Worm (Caenorhabditis elegans) whole organism, L1 larva: ENCODE data around the gene mfn-1.
"Not testable (repeated sequence)": the region's sequence is repeated elsewhere in the genome, so short reads cannot be mapped to it uniquely, and the experiment has no call there.

ENCODE experiments used
- C04F5.9 ChIP-seq: sonication (generic microtip); optimal IDR thresholded peaks from 2 replicates; lab custom pipeline; 2016; ENCODE audit warnings: missing genetic modification characterization, missing compliant biosample characterization
- C16A3.4 ChIP-seq: fragments of 150-350 bp; optimal IDR thresholded peaks from 2 replicates; lab custom pipeline; 2014; ENCODE audit warnings: missing biosample characterization, missing genetic modification characterization
- C34B4.2 ChIP-seq: sonication (generic microtip); optimal IDR thresholded peaks from 2 replicates; lab custom pipeline; 2017; ENCODE audit warnings: mild to moderate bottlenecking, missing genetic modification characterization, missing compliant biosample characterization
- Y116A8C.19 ChIP-seq: sonication (generic microtip); optimal IDR thresholded peaks from 2 replicates; lab custom pipeline; 2016; ENCODE audit warnings: missing compliant biosample characterization, missing genetic modification characterization, borderline replicate concordance
- alr-1 ChIP-seq: fragments of 200-800 bp; sonication (Bioruptor generic); optimal IDR thresholded peaks from 2 replicates; lab custom pipeline; 2018; ENCODE audit warnings: borderline replicate concordance, mild to moderate bottlenecking, missing genetic modification characterization, missing compliant biosample characterization
- ceh-63 ChIP-seq: fragments of 200-800 bp; sonication (Bioruptor generic); optimal IDR thresholded peaks from 2 replicates; lab custom pipeline; 2018; ENCODE audit warnings: mild to moderate bottlenecking, missing genetic modification characterization, missing compliant biosample characterization
- ceh-8 ChIP-seq: fragments of 200-800 bp; sonication (Bioruptor generic); optimal IDR thresholded peaks from 2 replicates; lab custom pipeline; 2018; ENCODE audit warnings: mild to moderate bottlenecking, missing genetic modification characterization, moderate library complexity, missing compliant biosample characterization
- ceh-82 ChIP-seq, 3 experiments: fragments of 150-350 bp in 1 of 3; sonication (generic microtip) in 2 of 3; optimal IDR thresholded peaks; 2 replicates each; lab custom pipeline; 2014 to 2017; ENCODE audit warnings: missing biosample characterization in 3 of 3, missing genetic modification characterization in 3 of 3
- ces-1 ChIP-seq: fragments of 150-350 bp; optimal IDR thresholded peaks from 2 replicates; lab custom pipeline; 2014; ENCODE audit warnings: missing biosample characterization, missing genetic modification reagents, missing genetic modification characterization
- dpl-1 ChIP-seq, 3 experiments: fragments of 150-350 bp in 2 of 3; sonication (generic microtip) in 1 of 3; optimal IDR thresholded peaks; 2 replicates each; lab custom pipeline; 2014 to 2017; ENCODE audit warnings: missing biosample characterization in 3 of 3, missing genetic modification characterization in 3 of 3, missing genetic modification reagents in 3 of 3
- efl-1 ChIP-seq, 4 experiments: fragments of 150-350 bp; optimal IDR thresholded peaks in 3 of 4; peaks in 1 of 4; 1 replicate in 1 of 4; 2 replicates in 3 of 4; lab custom pipeline; 2014; ENCODE audit warnings: missing biosample characterization in 2 of 4, missing genetic modification characterization in 2 of 4, missing genetic modification reagents in 2 of 4
- egl-27 ChIP-seq, 2 experiments: fragments of 150-350 bp in 1 of 2; sonication (generic microtip); optimal IDR thresholded peaks; 3 replicates each; lab custom pipeline; 2017 to 2018; ENCODE audit warnings: missing biosample characterization in 2 of 2, missing genetic modification characterization in 2 of 2, missing genetic modification reagents in 2 of 2
- elt-2 ChIP-seq: sonication (generic microtip); optimal IDR thresholded peaks from 2 replicates; lab custom pipeline; 2016; ENCODE audit warnings: missing genetic modification characterization, mild to moderate bottlenecking, inconsistent platforms, missing compliant biosample characterization, missing genetic modification reagents
- ets-5 ChIP-seq: fragments of 200-800 bp; sonication (Bioruptor generic); IDR thresholded peaks from 2 replicates; pipeline ENCODE4 v1.3.6; 2022; ENCODE audit warnings: missing genetic modification characterization, missing compliant biosample characterization
- fkh-8 ChIP-seq: sonication (generic microtip); optimal IDR thresholded peaks from 2 replicates; lab custom pipeline; 2016; ENCODE audit warnings: mild to moderate bottlenecking, missing genetic modification characterization, missing compliant biosample characterization
- grh-1 ChIP-seq: fragments of 200-800 bp; sonication (Bioruptor generic); IDR thresholded peaks from 2 replicates; pipeline ENCODE4 v1.3.6; 2022; ENCODE audit warnings: missing genetic modification reagents, missing genetic modification characterization, missing compliant biosample characterization
- hlh-17 ChIP-seq: fragments of 200-800 bp; sonication (Bioruptor generic); optimal IDR thresholded peaks from 2 replicates; lab custom pipeline; 2018; ENCODE audit warnings: missing genetic modification characterization, mild to moderate bottlenecking, missing compliant biosample characterization, moderate library complexity, borderline replicate concordance
- isw-1 ChIP-seq: fragments of 200-800 bp; sonication (Bioruptor generic); IDR thresholded peaks from 2 replicates; pipeline ENCODE4 v1.3.6; 2022; ENCODE audit warnings: missing genetic modification characterization, missing compliant biosample characterization
- jun-1 ChIP-seq: fragments of 150-350 bp; optimal IDR thresholded peaks from 2 replicates; lab custom pipeline; 2014; ENCODE audit warnings: missing biosample characterization, missing genetic modification reagents, missing genetic modification characterization
- lin-13 ChIP-seq: fragments of 150-350 bp; optimal IDR thresholded peaks from 2 replicates; lab custom pipeline; 2014; ENCODE audit warnings: missing biosample characterization, missing genetic modification reagents, missing genetic modification characterization
- lin-14 ChIP-seq: fragments of 200-800 bp; sonication (Bioruptor generic); optimal IDR thresholded peaks from 2 replicates; lab custom pipeline; 2018; ENCODE audit warnings: mild to moderate bottlenecking, missing genetic modification characterization, moderate library complexity, missing compliant biosample characterization
- lin-35 ChIP-seq, 2 experiments: fragments of 150-350 bp; optimal IDR thresholded peaks; 2 replicates each; lab custom pipeline; 2014; ENCODE audit warnings: missing biosample characterization in 2 of 2, missing genetic modification characterization in 2 of 2, missing genetic modification reagents in 2 of 2
- lsy-2 ChIP-seq, 2 experiments: fragments of 150-350 bp; optimal IDR thresholded peaks; 2 replicates each; lab custom pipeline; 2014; ENCODE audit warnings: missing biosample characterization in 2 of 2, missing genetic modification characterization in 2 of 2
- mep-1 ChIP-seq: fragments of 150-350 bp; optimal IDR thresholded peaks from 2 replicates; lab custom pipeline; 2014; ENCODE audit warnings: missing biosample characterization, missing genetic modification characterization
- nhr-11 ChIP-seq: fragments of 150-350 bp; optimal IDR thresholded peaks from 2 replicates; lab custom pipeline; 2014; ENCODE audit warnings: missing biosample characterization, missing genetic modification characterization
- nhr-19 ChIP-seq: fragments of 200-800 bp; sonication (Bioruptor generic); conservative IDR thresholded peaks from 2 replicates; pipeline ENCODE4 v1.3.6; 2022; ENCODE audit warnings: missing genetic modification characterization, missing compliant biosample characterization
- nhr-20 ChIP-seq: sonication (generic microtip); optimal IDR thresholded peaks from 2 replicates; lab custom pipeline; 2016; ENCODE audit warnings: mild to moderate bottlenecking, missing genetic modification characterization, missing compliant biosample characterization
- nhr-71 ChIP-seq: sonication (generic microtip); optimal IDR thresholded peaks from 2 replicates; lab custom pipeline; 2016; ENCODE audit warnings: mild to moderate bottlenecking, missing genetic modification characterization, moderate library complexity, missing compliant biosample characterization
- nhr-76 ChIP-seq: sonication (generic microtip); optimal IDR thresholded peaks from 2 replicates; lab custom pipeline; 2017; ENCODE audit warnings: missing biosample characterization, missing genetic modification characterization
- nhr-85 ChIP-seq: sonication (generic microtip); peaks from one replicate; lab custom pipeline; 2016; ENCODE audit warnings: missing genetic modification characterization, inconsistent platforms, missing compliant biosample characterization
- nhr-90 ChIP-seq: sonication (generic microtip); optimal IDR thresholded peaks from 2 replicates; lab custom pipeline; 2016; ENCODE audit warnings: mild to moderate bottlenecking, missing genetic modification characterization, missing compliant biosample characterization; ENCODE audit not compliant: poor library complexity
- pag-3 ChIP-seq: sonication (generic microtip); optimal IDR thresholded peaks from 2 replicates; lab custom pipeline; 2017; ENCODE audit warnings: missing genetic modification characterization, mild to moderate bottlenecking, missing compliant biosample characterization, antibody characterized with exemption, borderline replicate concordance; ENCODE audit not compliant: insufficient read depth
- pax-3 ChIP-seq: fragments of 200-800 bp; sonication (Bioruptor generic); optimal IDR thresholded peaks from 2 replicates; lab custom pipeline; 2018; ENCODE audit warnings: mild to moderate bottlenecking, missing genetic modification characterization, moderate library complexity, missing compliant biosample characterization
- pqm-1 ChIP-seq: sonication (generic microtip); optimal IDR thresholded peaks from 3 replicates; lab custom pipeline; 2017; ENCODE audit warnings: missing biosample characterization, missing genetic modification characterization
- rnt-1 ChIP-seq: sonication (generic microtip); optimal IDR thresholded peaks from 2 replicates; lab custom pipeline; 2016; ENCODE audit warnings: mild to moderate bottlenecking, missing genetic modification characterization, moderate library complexity, missing compliant biosample characterization
- skn-1 ChIP-seq: fragments of 150-350 bp; optimal IDR thresholded peaks from 2 replicates; lab custom pipeline; 2014; ENCODE audit warnings: missing biosample characterization, missing genetic modification characterization
- snpc-4 ChIP-seq: fragments of 150-350 bp; optimal IDR thresholded peaks from 2 replicates; lab custom pipeline; 2014; ENCODE audit warnings: missing biosample characterization, missing genetic modification characterization
- sox-4 ChIP-seq: sonication (generic microtip); optimal IDR thresholded peaks from 2 replicates; lab custom pipeline; 2016; ENCODE audit warnings: missing genetic modification characterization, missing compliant biosample characterization
- sptf-1 ChIP-seq: fragments of 150-350 bp; optimal IDR thresholded peaks from 2 replicates; lab custom pipeline; 2014; ENCODE audit warnings: missing biosample characterization, missing genetic modification characterization
- sup-37 ChIP-seq: fragments of 200-800 bp; sonication (Bioruptor generic); optimal IDR thresholded peaks from 2 replicates; lab custom pipeline; 2018; ENCODE audit warnings: mild to moderate bottlenecking, missing genetic modification characterization, missing compliant biosample characterization
- tbx-2 ChIP-seq: sonication (generic microtip); optimal IDR thresholded peaks from 2 replicates; lab custom pipeline; 2016; ENCODE audit warnings: missing genetic modification characterization, missing compliant biosample characterization
- unc-30 ChIP-seq: sonication (generic microtip); optimal IDR thresholded peaks from 2 replicates; lab custom pipeline; 2017; ENCODE audit warnings: missing biosample characterization, missing genetic modification characterization
- unc-98 ChIP-seq: fragments of 200-800 bp; sonication (Bioruptor generic); IDR thresholded peaks from 2 replicates; pipeline ENCODE4 v1.3.6; 2022; ENCODE audit warnings: missing genetic modification characterization, missing compliant biosample characterization
- vab-15 ChIP-seq: sonication (generic microtip); optimal IDR thresholded peaks from 2 replicates; lab custom pipeline; 2017; ENCODE audit warnings: missing genotype, mild to moderate bottlenecking, missing genetic modification characterization, missing compliant biosample characterization
- xbp-1 ChIP-seq: sonication (generic microtip); optimal IDR thresholded peaks from 2 replicates; lab custom pipeline; 2016; ENCODE audit warnings: missing genetic modification characterization, missing compliant biosample characterization
- ztf-11 ChIP-seq, 2 experiments: sonication (generic microtip); optimal IDR thresholded peaks; 2 replicates each; lab custom pipeline; 2016 to 2017; ENCODE audit warnings: missing genetic modification characterization in 2 of 2, missing biosample characterization in 1 of 2, missing compliant biosample characterization in 1 of 2
- ztf-4 ChIP-seq: fragments of 150-350 bp; optimal IDR thresholded peaks from 2 replicates; lab custom pipeline; 2014; ENCODE audit warnings: missing biosample characterization, missing genetic modification characterization

Gene mfn-1

ce11 chrII:11443128-11443527 lies 28.7 kb downstream of the mfn-1 start:
- peak; percentile 28 for TF ChIP-seq ceh-8 (GFP tag; lab: Kevin White, UChicago)
- no peak for TF ChIP-seq mep-1 (tag; lab: Kevin White, UChicago)

ce11 chrII:11442425-11442824 lies 29.4 kb downstream of the mfn-1 start, which contains the start of gene ebp-2:
Gene ebp-2 (plus strand): TSS chrII:11442725.
- TF ChIP-seq nhr-76, C34B4.2, vab-15 (tag; lab: Kevin White, UChicago): not testable (repeated sequence)

- peak; percentile 34 for TF ChIP-seq nhr-90
- TF ChIP-seq unc-98: no peak
- peak; percentile 53 to 85 for TF ChIP-seq lsy-2 (tag; optimal IDR thresholded peaks at IDR 0.05; lab: Kevin White, UChicago)
- no peak for TF ChIP-seq lin-13 (GFP tag; lab: Kevin White, UChicago)
- peak; percentile 59 for TF ChIP-seq nhr-71 (tag; lab: Kevin White, UChicago)
- no peak for TF ChIP-seq unc-30 (tag; lab: Kevin White, UChicago)
- peak; percentile 52 for TF ChIP-seq nhr-20 (tag; lab: Kevin White, UChicago)
- TF ChIP-seq ztf-11 (tag; optimal IDR thresholded peaks at IDR 0.05; lab: Kevin White, UChicago): no peak
- TF ChIP-seq nhr-19 (GFP tag; lab: Robert Waterston, UW): no peak
- TF ChIP-seq isw-1 (GFP tag; lab: Robert Waterston, UW): no peak
- TF ChIP-seq nhr-11 (tag; lab: Kevin White, UChicago): no peak
- TF ChIP-seq ets-5 (GFP tag; lab: Robert Waterston, UW): no peak
- no peak for TF ChIP-seq sox-4 (tag; lab: Kevin White, UChicago)
- peak; percentile 61 for TF ChIP-seq lin-14 (GFP tag; lab: Kevin White, UChicago)
- TF ChIP-seq grh-1 (GFP tag; lab: Robert Waterston, UW): no peak
- TF ChIP-seq alr-1 (tag; lab: Kevin White, UChicago): no peak
- TF ChIP-seq egl-27 (tag; optimal IDR thresholded peaks at IDR 0.05; lab: Kevin White, UChicago): no peak
- no peak for TF ChIP-seq jun-1
- TF ChIP-seq dpl-1 (GFP tag; optimal IDR thresholded peaks at IDR 0.05; lab: Kevin White, UChicago): peak; percentile 80 to 90 (median 89)
- TF ChIP-seq nhr-85 (tag; lab: Kevin White, UChicago): no peak
- TF ChIP-seq sptf-1: no peak
- peak; percentile 25 for TF ChIP-seq xbp-1 (tag; lab: Kevin White, UChicago)
- TF ChIP-seq C04F5.9 (tag; lab: Kevin White, UChicago): no peak
- TF ChIP-seq pqm-1 (tag; lab: Kevin White, UChicago): no peak
- peak; percentile 54 for TF ChIP-seq C16A3.4
- no peak for TF ChIP-seq nhr-76 (tag; lab: Kevin White, UChicago)
- peak; percentile 7 for TF ChIP-seq snpc-4
- TF ChIP-seq pag-3: no peak
- TF ChIP-seq ces-1 (GFP tag; lab: Kevin White, UChicago): no peak
- TF ChIP-seq mep-1 (tag; lab: Kevin White, UChicago): no peak
- peak in 2 of 3 experiments; percentile 4 to 48 for TF ChIP-seq ceh-82 (tag; optimal IDR thresholded peaks at IDR 0.05; lab: Kevin White, UChicago)
- no peak for TF ChIP-seq hlh-17
- TF ChIP-seq lin-35 (GFP tag; optimal IDR thresholded peaks at IDR 0.05; lab: Kevin White, UChicago): peak; percentile 89 to 96
- no peak for TF ChIP-seq elt-2 (tag; lab: Kevin White, UChicago)
- no peak for TF ChIP-seq sup-37
- no peak for TF ChIP-seq ceh-63 (GFP tag; lab: Kevin White, UChicago)
- no peak for TF ChIP-seq Y116A8C.19
- no peak for TF ChIP-seq tbx-2 (tag; lab: Kevin White, UChicago)
- TF ChIP-seq skn-1 (tag; lab: Kevin White, UChicago): peak; percentile 58
- peak; percentile 38 for TF ChIP-seq rnt-1 (tag; lab: Kevin White, UChicago)
- peak; percentile 43 to 91 for TF ChIP-seq efl-1 (optimal IDR thresholded peaks at IDR 0.05; lab: Kevin White, UChicago)
- TF ChIP-seq efl-1 (GFP tag; optimal IDR thresholded peaks at IDR 0.05 in 1 of 2; lab: Kevin White, UChicago): peak; percentile 90 to 99
- no peak for TF ChIP-seq ztf-4
- peak; percentile 4 for TF ChIP-seq fkh-8 (tag; lab: Kevin White, UChicago)
- no peak for TF ChIP-seq pax-3 (tag; lab: Kevin White, UChicago)
Observed at ce11 chrII:11440265-11440664, 31.6 kb downstream of the mfn-1 start, which contains the start of gene VW02B12L.2. Gene VW02B12L.2 (minus strand): TSS chrII:11440329.
